Fruit fly (Drosophila melanogaster): ENCODE measurements around the gene Coq4.

Gene Coq4

dm6 chr3L:17433555-17433954 is at the start of gene Coq4, which contains the start of gene CG32176 (continued):
- TF ChIP-seq Xbp1 (GFP tag; optimal IDR thresholded peaks at IDR 0.05) = peak; percentile 99
- peak; percentile 93 for TF ChIP-seq MTF-1 (GFP tag; optimal IDR thresholded peaks at IDR 0.05; ENCODE audit: borderline replicate concordance)
- peak; percentile 73 for TF ChIP-seq CG14860 (GFP tag; IDR thresholded peaks at IDR 0.05; ENCODE audit: partially characterized antibody)
- TF ChIP-seq CG2116 (GFP tag; optimal IDR thresholded peaks at IDR 0.05) = peak; percentile 88
- peak; percentile 99 for TF ChIP-seq chn (GFP tag; optimal IDR thresholded peaks at IDR 0.05)
- TF ChIP-seq tx (GFP tag; optimal IDR thresholded peaks at IDR 0.05) = peak; percentile 98
- peak; percentile 99 for TF ChIP-seq CG16815 (GFP tag; optimal IDR thresholded peaks at IDR 0.05)
- peak; percentile 65 for TF ChIP-seq Sry-β (GFP tag; optimal IDR thresholded peaks at IDR 0.05)
- TF ChIP-seq CrebB (tag; optimal IDR thresholded peaks at IDR 0.05) = peak; percentile 97
- peak; percentile 96 for TF ChIP-seq ab (GFP tag; optimal IDR thresholded peaks at IDR 0.05)
- TF ChIP-seq Gsc (GFP tag; IDR thresholded peaks at IDR 0.05) = peak; percentile 93
- TF ChIP-seq Bdp1 (GFP tag; optimal IDR thresholded peaks at IDR 0.05) = peak; percentile 94
- peak; percentile 96 for TF ChIP-seq CG5953 (GFP tag; IDR thresholded peaks at IDR 0.05)
- peak; percentile 96 to 99 for TF ChIP-seq Pdp1 (GFP tag; optimal IDR thresholded peaks at IDR 0.05)
- TF ChIP-seq Kr (GFP tag; optimal IDR thresholded peaks at IDR 0.05) = no peak
- TF ChIP-seq Med (GFP tag) = peak; percentile 100
- TF ChIP-seq phol (tag; optimal IDR thresholded peaks at IDR 0.05) = peak; percentile 97
- TF ChIP-seq dmrt99B (tag; optimal IDR thresholded peaks at IDR 0.05) = peak; percentile 97
- TF ChIP-seq B-H2 (GFP tag; optimal IDR thresholded peaks at IDR 0.05) = peak; percentile 98
- TF ChIP-seq Bgb (GFP tag; IDR thresholded peaks at IDR 0.05; ENCODE audit: partially characterized antibody) = peak; percentile 77
- peak; percentile 97 for TF ChIP-seq CG2889 (GFP tag; IDR thresholded peaks at IDR 0.05)
- peak; percentile 98 for TF ChIP-seq chm (GFP tag; IDR thresholded peaks at IDR 0.05)
- peak; percentile 97 for TF ChIP-seq CG4730 (GFP tag; IDR thresholded peaks at IDR 0.05)
- peak; percentile 98 for TF ChIP-seq CG16863 (GFP tag; optimal IDR thresholded peaks at IDR 0.05)
- TF ChIP-seq tna (GFP tag; IDR thresholded peaks at IDR 0.05; ENCODE audit: partially characterized antibody) = 0 out of 2 replicates have a peak, but pooled peaks have one; percentile 45
- peak; percentile 97 for TF ChIP-seq CG4820 (GFP tag; optimal IDR thresholded peaks at IDR 0.05)

- TF ChIP-seq Drgx (GFP tag; IDR thresholded peaks at IDR 0.05) (no peak), Spps (tag; optimal IDR thresholded peaks at IDR 0.05) (no peak), CG6765 (GFP tag; optimal IDR thresholded peaks at IDR 0.05) (no peak), Bgb (GFP tag; IDR thresholded peaks at IDR 0.05; ENCODE audit: partially characterized antibody) (no peak), Hey (tag; optimal IDR thresholded peaks at IDR 0.05) (no peak), Pdp1 (GFP tag; optimal IDR thresholded peaks at IDR 0.05) (peak in 1 of 2 experiments; percentile 50), CG1792 (GFP tag; optimal IDR thresholded peaks at IDR 0.05) (no peak), cad (GFP tag; optimal IDR thresholded peaks at IDR 0.05) (no peak)
Measured at dm6 chr3L:17478826-17479225, 45.4 kb upstream of the Coq4 start, which contains the start of the genes CG13733 and qjt. Gene CG13733 (minus strand): TSS chr3L:17478926. Gene qjt (plus strand): TSS chr3L:17479096.

dm6 chr3L:17476496-17476895 is 43.1 kb upstream of the Coq4 start:
- TF ChIP-seq D (optimal IDR thresholded peaks at IDR 0.05) (no peak), D (GFP tag; optimal IDR thresholded peaks at IDR 0.05) (no peak), ftz-f1 (GFP tag; optimal IDR thresholded peaks at IDR 0.05) (peak; percentile 78), MESR4 (GFP tag; optimal IDR thresholded peaks at IDR 0.05) (peak; percentile 50), Bteb2 (GFP tag; optimal IDR thresholded peaks at IDR 0.05) (no peak), CG4820 (GFP tag; optimal IDR thresholded peaks at IDR 0.05) (no peak), Pdp1 (GFP tag; optimal IDR thresholded peaks at IDR 0.05) (peak in 1 of 2 experiments; percentile 76), CG1603 (tag; optimal IDR thresholded peaks at IDR 0.05) (no peak), CG11695 (GFP tag; IDR thresholded peaks at IDR 0.05) (no peak), en (GFP tag; optimal IDR thresholded peaks at IDR 0.05) (no peak), CG9817 (tag; optimal IDR thresholded peaks at IDR 0.05) (no peak), slbo (GFP tag; IDR thresholded peaks at IDR 0.05) (0 out of 2 replicates have a peak, but pooled peaks have one; percentile 13), Atf6 (GFP tag; IDR thresholded peaks at IDR 0.05) (0 out of 2 replicates have a peak, but pooled peaks have one; percentile 6), MTF-1 (GFP tag; optimal IDR thresholded peaks at IDR 0.05; ENCODE audit: borderline replicate concordance) (no peak)
